Worm (Caenorhabditis elegans): ENCODE results near the gene Y46G5A.36.

Gene Y46G5A.36

ce11 chrII:12798814-12799213, 24.7 kb upstream of the Y46G5A.36 start (continued):
- TF ChIP-seq ceh-58 (GFP tag; IDR thresholded peaks at IDR 0.05) (0 out of 2 replicates have a peak, but pooled peaks have one; percentile 22), efl-1 (GFP tag; optimal IDR thresholded peaks at IDR 0.05) (no peak), nhr-179 (tag; optimal IDR thresholded peaks at IDR 0.05) (no peak), nhr-80 (tag; optimal IDR thresholded peaks at IDR 0.05) (peak; percentile 90), tbx-9 (tag; optimal IDR thresholded peaks at IDR 0.05; ENCODE audit: borderline replicate concordance) (no peak), F57A8.1 (GFP tag; optimal IDR thresholded peaks at IDR 0.05) (no peak), lin-26 (GFP tag; IDR thresholded peaks at IDR 0.05) (peak; percentile 68), T07F8.4 (tag; optimal IDR thresholded peaks at IDR 0.05) (no peak), Y53F4B.3 (GFP tag; IDR thresholded peaks at IDR 0.05) (no peak), ztf-18 (tag; optimal IDR thresholded peaks at IDR 0.05) (peak; percentile 5), cebp-2 (GFP tag; IDR thresholded peaks at IDR 0.05) (no peak), F39B2.1 (GFP tag; IDR thresholded peaks at IDR 0.05) (no peak), athp-1 (tag; optimal IDR thresholded peaks at IDR 0.05) (peak; percentile 32), ztf-25 (GFP tag; IDR thresholded peaks at IDR 0.05) (no peak), sdz-38 (tag; optimal IDR thresholded peaks at IDR 0.05) (no peak), B0019.2 (GFP tag; conservative IDR thresholded peaks at IDR 0.05) (no peak), ZK185.1 (tag; optimal IDR thresholded peaks at IDR 0.05; ENCODE audit: poor library complexity, severe bottlenecking) (no peak), akir-1 (GFP tag; optimal IDR thresholded peaks at IDR 0.05) (no peak), nhr-120 (GFP tag; IDR thresholded peaks at IDR 0.05) (no peak), lsl-1 (GFP tag; optimal IDR thresholded peaks at IDR 0.05) (no peak), aptf-2 (GFP tag; conservative IDR thresholded peaks at IDR 0.05) (no peak), nhr-27 (tag; optimal IDR thresholded peaks at IDR 0.05) (no peak), madf-8 (GFP tag; conservative IDR thresholded peaks at IDR 0.05) (no peak), Y56A3A.18 (GFP tag; IDR thresholded peaks at IDR 0.05) (0 out of 2 replicates have a peak, but pooled peaks have one; percentile 24), lir-1 (GFP tag; conservative IDR thresholded peaks at IDR 0.05) (no peak; the same call in 1 of the 2 replicates), ceh-91 (GFP tag; IDR thresholded peaks at IDR 0.05) (no peak), D2030.7 (GFP tag; IDR thresholded peaks at IDR 0.05) (no peak), snpc-1.3 (tag; optimal IDR thresholded peaks at IDR 0.05; ENCODE audit: insufficient read depth) (no peak), ama-1 (optimal IDR thresholded peaks at IDR 0.05) (no peak), ama-1 (GFP tag; optimal IDR thresholded peaks at IDR 0.05) (no peak), F23B12.7 (tag; optimal IDR thresholded peaks at IDR 0.05; ENCODE audit: insufficient read depth) (no peak), snpc-1.1 (tag; optimal IDR thresholded peaks at IDR 0.05; ENCODE audit: insufficient read depth) (no peak), pbrm-1 (GFP tag; IDR thresholded peaks at IDR 0.05) (peak; percentile 83), pha-4 (tag; optimal IDR thresholded peaks at IDR 0.05) (no peak), B0035.1 (tag; optimal IDR thresholded peaks at IDR 0.05) (no peak), ekl-4 (GFP tag; IDR thresholded peaks at IDR 0.05) (peak; percentile 67; the same call in 1 of the 2 replicates), mes-4 (tag; optimal IDR thresholded peaks at IDR 0.05) (no peak), snpc-3.4 (tag; optimal IDR thresholded peaks at IDR 0.05) (no peak), sea-2 (GFP tag; IDR thresholded peaks at IDR 0.05) (0 out of 2 replicates have a peak, but pooled peaks have one; percentile 41), dox-1 (GFP tag; IDR thresholded peaks at IDR 0.05) (peak; percentile 89), F57C9.4 (tag; optimal IDR thresholded peaks at IDR 0.05) (peak; percentile 1), ceh-79 (tag; optimal IDR thresholded peaks at IDR 0.05) (no peak), gei-17 (GFP tag; optimal IDR thresholded peaks at IDR 0.05) (peak; percentile 65), unc-130 (GFP tag; optimal IDR thresholded peaks at IDR 0.05) (no peak), mel-28 (tag; optimal IDR thresholded peaks at IDR 0.05; ENCODE audit: borderline replicate concordance) (no peak), unc-62 (GFP tag; optimal IDR thresholded peaks at IDR 0.05) (no peak), madf-6 (GFP tag; IDR thresholded peaks at IDR 0.05) (no peak; the same call in 1 of the 2 replicates), rcor-1 (GFP tag; IDR thresholded peaks at IDR 0.05) (no peak), let-526 (GFP tag; IDR thresholded peaks at IDR 0.05) (peak; percentile 71; the same call in 1 of the 2 replicates)

Measured in whole organism, young adult.